Fruit fly (Drosophila melanogaster) whole organism, wandering third instar larva: ENCODE results near the gene Ube4B.

Experiments used
- Abd-B ChIP-seq: fragments of >200 bp; optimal IDR thresholded peaks from 2 replicates; lab custom pipeline; 2017; ENCODE audit warnings: missing biosample characterization, missing genetic modification characterization
- CG32264 ChIP-seq: fragments of 200-800 bp; sonication (Bioruptor generic); optimal IDR thresholded peaks from 2 replicates; lab custom pipeline; 2016; ENCODE audit warnings: missing biosample characterization, missing genetic modification characterization
- CG9705 ChIP-seq: fragments of 200-800 bp; sonication (Bioruptor generic); optimal IDR thresholded peaks from 2 replicates; lab custom pipeline; 2018; ENCODE audit warnings: missing biosample characterization, mild to moderate bottlenecking, missing genetic modification characterization
- CrebA ChIP-seq: fragments of 200-800 bp; sonication (Bioruptor generic); optimal IDR thresholded peaks from 2 replicates; lab custom pipeline; 2016; ENCODE audit warnings: missing biosample characterization, mild to moderate bottlenecking, missing genetic modification characterization, borderline replicate concordance
- Dfd ChIP-seq: fragments of >200 bp; optimal IDR thresholded peaks from 2 replicates; lab custom pipeline; 2017; ENCODE audit warnings: missing biosample characterization, missing genetic modification characterization
- Dif ChIP-seq: fragments of 200-275, 200-300 bp; sonication (Bioruptor generic); optimal IDR thresholded peaks from 2 replicates; lab custom pipeline; 2018; ENCODE audit warnings: missing biosample characterization, missing genetic modification characterization; ENCODE audit not compliant: partially characterized antibody
- GATAd ChIP-seq: sonication (Bioruptor generic); optimal IDR thresholded peaks from 2 replicates; lab custom pipeline; 2016; ENCODE audit warnings: missing biosample characterization, missing genetic modification characterization
- HLH106 ChIP-seq: fragments of 200-800 bp; optimal IDR thresholded peaks from 3 replicates; lab custom pipeline; 2019; ENCODE audit warnings: missing biosample characterization, mild to moderate bottlenecking, missing genetic modification characterization, moderate library complexity
- Hnf4 ChIP-seq: fragments of 200-800 bp; sonication (Bioruptor generic); optimal IDR thresholded peaks from 2 replicates; lab custom pipeline; 2016; ENCODE audit warnings: missing biosample characterization, mild to moderate bottlenecking, missing genetic modification characterization
- Hr78 ChIP-seq: fragments of >200 bp; optimal IDR thresholded peaks from 2 replicates; lab custom pipeline; 2017; ENCODE audit warnings: missing biosample characterization, missing genetic modification characterization
- Hr83 ChIP-seq: fragments of 200-300 bp; sonication (Bioruptor generic); optimal IDR thresholded peaks from 2 replicates; lab custom pipeline; 2016; ENCODE audit warnings: missing biosample characterization, mild to moderate bottlenecking, missing genetic modification characterization, moderate library complexity; ENCODE audit not compliant: poor library complexity, severe bottlenecking
- Mio ChIP-seq: sonication (Bioruptor generic); optimal IDR thresholded peaks from 2 replicates; lab custom pipeline; 2016; ENCODE audit warnings: missing biosample characterization, missing genetic modification characterization
- Myc ChIP-seq: fragments of >200 bp; optimal IDR thresholded peaks from 2 replicates; lab custom pipeline; 2017
- N ChIP-seq: fragments of >200 bp; optimal IDR thresholded peaks from 2 replicates; lab custom pipeline; 2018; ENCODE audit warnings: missing biosample characterization, missing external identifiers, missing genetic modification characterization
- OdsH ChIP-seq: fragments of 200-800 bp; sonication (Bioruptor generic); optimal IDR thresholded peaks from 2 replicates; lab custom pipeline; 2016; ENCODE audit warnings: missing biosample characterization, mild to moderate bottlenecking, missing genetic modification characterization
- Rel ChIP-seq, 2 experiments: fragments of 200-800 bp; sonication (Bioruptor generic) in 1 of 2; optimal IDR thresholded peaks; 2 replicates in 1 of 2; 3 replicates in 1 of 2; lab custom pipeline; 2016 to 2019; ENCODE audit warnings: mild to moderate bottlenecking in 2 of 2, missing biosample characterization in 2 of 2, missing genetic modification characterization in 2 of 2, moderate library complexity in 1 of 2
- Sp1 ChIP-seq: fragments of 200-800 bp; sonication (Bioruptor generic); optimal IDR thresholded peaks from 3 replicates; lab custom pipeline; 2019; ENCODE audit warnings: missing biosample characterization, mild to moderate bottlenecking, missing genetic modification characterization, moderate library complexity
- Vsx2 ChIP-seq: fragments of 200-300, 225-300 bp; sonication (Bioruptor generic); optimal IDR thresholded peaks from 2 replicates; lab custom pipeline; 2018; ENCODE audit warnings: missing biosample characterization, missing genetic modification characterization; ENCODE audit not compliant: partially characterized antibody
- br ChIP-seq: fragments of 200-800 bp; sonication (Bioruptor generic); optimal IDR thresholded peaks from 2 replicates; lab custom pipeline; 2016; ENCODE audit warnings: missing biosample characterization, missing genetic modification characterization
- brk ChIP-seq: fragments of 200-800 bp; sonication (Bioruptor generic); optimal IDR thresholded peaks from 2 replicates; lab custom pipeline; 2016; ENCODE audit warnings: missing biosample characterization, mild to moderate bottlenecking, missing genetic modification characterization
- dl ChIP-seq, 2 experiments: fragments of 175-275, 200-275 bp in 1 of 2; fragments of 200-275 bp in 1 of 2; sonication (Bioruptor generic); optimal IDR thresholded peaks; lab custom pipeline; 2018; ENCODE audit warnings: mild to moderate bottlenecking in 2 of 2, missing biosample characterization in 2 of 2, missing genetic modification characterization in 2 of 2, moderate library complexity in 2 of 2; ENCODE audit not compliant: partially characterized antibody in 2 of 2, insufficient read depth in 1 of 2
- dmrt93B ChIP-seq: fragments of 200-800 bp; sonication (Bioruptor generic); optimal IDR thresholded peaks from 2 replicates; lab custom pipeline; 2018; ENCODE audit warnings: missing biosample characterization, mild to moderate bottlenecking, missing genetic modification characterization
- dsf ChIP-seq: sonication (Bioruptor generic); optimal IDR thresholded peaks from 2 replicates; lab custom pipeline; 2016; ENCODE audit warnings: missing biosample characterization, missing genetic modification characterization, borderline replicate concordance
- ey ChIP-seq: fragments of 200-800 bp; sonication (Bioruptor generic); optimal IDR thresholded peaks from 2 replicates; lab custom pipeline; 2016; ENCODE audit warnings: missing biosample characterization, missing genetic modification characterization
- foxo ChIP-seq, 2 experiments: fragments of 200-800 bp; sonication (Bioruptor generic); optimal IDR thresholded peaks; 2 replicates in 1 of 2; 3 replicates in 1 of 2; lab custom pipeline; 2016 to 2017; ENCODE audit warnings: missing biosample characterization in 2 of 2, missing genetic modification characterization in 2 of 2
- fru ChIP-seq: fragments of 200-800 bp; sonication (Bioruptor generic); optimal IDR thresholded peaks from 3 replicates; lab custom pipeline; 2016; ENCODE audit warnings: missing biosample characterization, mild to moderate bottlenecking, missing genetic modification characterization
- h ChIP-seq: fragments of 200-800 bp; sonication (Bioruptor generic); optimal IDR thresholded peaks from 3 replicates; lab custom pipeline; 2016; ENCODE audit warnings: missing biosample characterization, mild to moderate bottlenecking, missing genetic modification characterization
- jim ChIP-seq: fragments of 175-275, 200-325 bp; sonication (Bioruptor generic); optimal IDR thresholded peaks from 2 replicates; lab custom pipeline; 2016; ENCODE audit warnings: missing biosample characterization, mild to moderate bottlenecking, missing genetic modification characterization
- lola ChIP-seq: fragments of >200 bp; optimal IDR thresholded peaks from 2 replicates; lab custom pipeline; 2017; ENCODE audit warnings: missing biosample characterization, missing genetic modification characterization
- pan ChIP-seq: fragments of >200 bp; optimal IDR thresholded peaks from 2 replicates; lab custom pipeline; 2017
- psq ChIP-seq: fragments of 200-800 bp; sonication (Bioruptor generic); optimal IDR thresholded peaks from 3 replicates; lab custom pipeline; 2017; ENCODE audit warnings: missing biosample characterization, mild to moderate bottlenecking, missing genetic modification characterization, moderate library complexity
- rgr ChIP-seq: fragments of 200-800 bp; sonication (Bioruptor generic); optimal IDR thresholded peaks from 3 replicates; lab custom pipeline; 2016; ENCODE audit warnings: missing biosample characterization, mild to moderate bottlenecking, missing genetic modification characterization
- sage ChIP-seq: fragments of 200-800 bp; sonication (Bioruptor generic); optimal IDR thresholded peaks from 2 replicates; lab custom pipeline; 2016; ENCODE audit warnings: missing biosample characterization, mild to moderate bottlenecking, missing genetic modification characterization
- sv ChIP-seq: fragments of 200-800 bp; sonication (Bioruptor generic); optimal IDR thresholded peaks from 3 replicates; lab custom pipeline; 2016; ENCODE audit warnings: missing biosample characterization, missing genetic modification characterization
- tai ChIP-seq: sonication (Bioruptor generic); optimal IDR thresholded peaks from 2 replicates; lab custom pipeline; 2016; ENCODE audit warnings: missing biosample characterization, missing genetic modification characterization
- usp ChIP-seq: fragments of >200 bp; optimal IDR thresholded peaks from 2 replicates; lab custom pipeline; 2017; ENCODE audit warnings: missing biosample characterization, missing genetic modification characterization
- woc ChIP-seq: sonication (Bioruptor generic); optimal IDR thresholded peaks from 2 replicates; lab custom pipeline; 2016; ENCODE audit warnings: missing biosample characterization, mild to moderate bottlenecking, missing genetic modification characterization

The Ube4B gene

DNA sequence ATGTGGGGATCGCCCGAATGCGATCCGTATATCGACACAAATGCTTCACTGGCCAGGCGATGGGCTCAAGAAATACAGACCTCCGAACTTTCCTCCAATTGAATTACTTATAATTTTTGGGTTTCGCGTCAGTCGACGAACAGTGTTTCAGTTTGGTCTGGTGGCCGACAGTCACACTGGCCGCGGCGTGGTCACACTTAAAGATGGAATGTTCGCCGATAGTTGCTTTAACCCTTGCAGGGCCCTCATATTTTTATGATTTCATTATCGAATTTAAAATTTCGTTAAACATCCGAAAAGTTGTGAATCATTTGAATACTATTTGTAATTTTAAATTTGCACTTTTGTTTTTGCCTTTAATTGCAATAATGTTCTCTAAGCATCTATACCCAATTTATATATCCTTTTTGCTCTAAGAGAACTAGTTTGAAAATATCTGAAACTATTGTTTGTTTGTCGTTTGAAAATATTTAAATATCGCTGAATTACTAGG lies at the start of gene Ube4B:
Ube4B (minus strand) TSS at position 443 of the 493 bp plus-strand sequence.
- TF ChIP-seq Hnf4 (no peak), Sp1 (peak; percentile 62), tai (GFP tag; lab: Kevin White, UChicago) (no peak), psq (GFP tag; lab: Kevin White, UChicago) (peak; percentile 38), dsf (GFP tag; lab: Kevin White, UChicago) (no peak), Dif (GFP tag; lab: Kevin White, UChicago) (no peak), dl (GFP tag; optimal IDR thresholded peaks at IDR 0.05; lab: Kevin White, UChicago; ENCODE audit: insufficient read depth in 1 of 2, partially characterized antibody in 2 of 2) (no peak), Vsx2 (no peak), fru (GFP tag; lab: Kevin White, UChicago) (peak; percentile 56), woc (peak; percentile 25), lola (no peak), Mio (no peak), OdsH (GFP tag; lab: Kevin White, UChicago) (peak; percentile 6), foxo (GFP tag; optimal IDR thresholded peaks at IDR 0.05; lab: Kevin White, UChicago) (peak in 1 of 2 experiments; percentile 71), rgr (GFP tag; lab: Kevin White, UChicago) (peak; percentile 65), HLH106 (tag; lab: Kevin White, UChicago) (peak; percentile 71), Rel (GFP tag; optimal IDR thresholded peaks at IDR 0.05; lab: Kevin White, UChicago) (no peak), Rel (tag; optimal IDR thresholded peaks at IDR 0.05; lab: Kevin White, UChicago) (peak; percentile 59), N (GFP tag; lab: Kevin White, UChicago) (no peak), Myc (lab: Kevin White, UChicago) (no peak), sv (GFP tag; lab: Kevin White, UChicago) (peak; percentile 44), GATAd (GFP tag; lab: Kevin White, UChicago) (no peak), Hr78 (no peak), brk (GFP tag; lab: Kevin White, UChicago) (no peak), CG32264 (peak; percentile 9), pan (no peak), CrebA (GFP tag; lab: Kevin White, UChicago) (no peak), h (peak; percentile 68), ey (GFP tag; lab: Kevin White, UChicago) (peak; percentile 40), sage (GFP tag; lab: Kevin White, UChicago) (no peak), Dfd (GFP tag; lab: Kevin White, UChicago) (no peak), Abd-B (GFP tag; lab: Kevin White, UChicago) (no peak), jim (GFP tag; lab: Kevin White, UChicago) (no peak), CG9705 (GFP tag; lab: Kevin White, UChicago) (peak; percentile 49), Hr83 (GFP tag; lab: Kevin White, UChicago) (peak; percentile 83), usp (GFP tag; lab: Kevin White, UChicago) (no peak)
- TF ChIP-seq, all 38 proteins: peak for 15

DNA sequence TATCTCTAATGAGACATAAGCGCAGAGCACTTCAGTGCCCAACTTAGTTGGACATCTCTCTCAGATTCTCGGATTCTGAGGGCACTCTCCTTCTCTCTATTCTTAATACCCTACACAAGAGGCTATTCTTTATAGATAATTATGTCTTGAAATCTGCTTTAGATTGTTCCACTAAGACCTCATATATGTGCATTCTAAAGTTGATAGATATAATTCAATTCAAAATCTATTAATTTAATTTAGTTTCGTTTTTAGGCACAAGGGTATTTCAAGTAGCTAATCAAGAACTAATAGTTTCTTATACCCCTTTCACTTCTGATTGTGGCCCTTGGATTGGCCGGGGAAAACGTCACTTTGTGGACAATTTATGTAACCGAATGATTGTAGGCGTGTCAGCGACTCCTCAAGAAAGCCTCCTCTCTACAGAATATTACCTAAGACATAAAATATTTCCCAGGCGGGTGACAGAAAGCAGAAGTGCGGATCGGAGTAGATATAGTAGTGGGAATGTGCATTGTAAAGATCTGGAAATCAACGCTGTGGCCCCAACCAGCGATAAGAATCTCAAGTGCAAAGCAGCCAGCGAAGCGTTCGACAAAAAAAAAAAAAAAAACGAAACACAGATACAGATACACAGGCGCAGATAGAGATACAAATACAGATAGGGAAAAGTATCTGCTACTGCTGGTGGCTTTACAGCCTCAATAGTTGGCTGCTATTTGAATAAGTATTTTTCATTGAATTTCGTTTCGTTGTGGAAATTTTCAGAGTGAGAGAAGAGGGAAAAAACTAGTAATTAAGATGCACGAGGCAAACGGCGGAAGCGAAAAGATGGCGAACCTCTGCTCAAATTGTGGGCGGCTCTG lies 49.5 kb upstream of the Ube4B start:
- no peak for TF ChIP-seq Hnf4
- no peak for TF ChIP-seq lola

DNA sequence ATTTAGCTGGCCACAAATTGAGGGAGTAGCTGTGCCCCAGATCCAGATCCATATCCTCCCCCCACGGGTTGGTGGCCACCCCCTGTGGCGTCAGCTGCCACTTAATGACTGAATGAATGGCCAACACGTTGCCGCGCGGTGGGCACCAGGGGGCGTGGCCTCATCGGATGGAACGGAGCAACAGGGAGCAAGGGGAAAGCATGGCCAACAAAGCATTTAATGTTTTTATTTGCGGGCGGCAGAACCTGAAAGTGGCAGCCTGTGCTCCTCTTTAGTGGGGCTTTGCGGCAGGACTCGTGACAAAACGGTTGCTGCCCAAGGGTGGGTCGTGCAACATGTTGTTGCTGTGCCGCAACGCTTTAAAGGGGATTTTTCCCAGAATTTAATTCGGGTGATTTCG lies 46.7 kb upstream of the Ube4B start:
- TF ChIP-seq HLH106 (tag; lab: Kevin White, UChicago) (no peak), Sp1 (no peak), dmrt93B (no peak), OdsH (GFP tag; lab: Kevin White, UChicago) (no peak), Mio (no peak), pan (no peak), tai (GFP tag; lab: Kevin White, UChicago) (no peak), h (no peak), dl (GFP tag; optimal IDR thresholded peaks at IDR 0.05; lab: Kevin White, UChicago; ENCODE audit: insufficient read depth in 1 of 2, partially characterized antibody in 2 of 2) (no peak), rgr (GFP tag; lab: Kevin White, UChicago) (no peak), brk (GFP tag; lab: Kevin White, UChicago) (no peak), sv (GFP tag; lab: Kevin White, UChicago) (no peak), CG32264 (no peak), lola (no peak), psq (GFP tag; lab: Kevin White, UChicago) (no peak), br (GFP tag; lab: Kevin White, UChicago) (no peak), Abd-B (GFP tag; lab: Kevin White, UChicago) (no peak)
